In the genomic region with DNA sequence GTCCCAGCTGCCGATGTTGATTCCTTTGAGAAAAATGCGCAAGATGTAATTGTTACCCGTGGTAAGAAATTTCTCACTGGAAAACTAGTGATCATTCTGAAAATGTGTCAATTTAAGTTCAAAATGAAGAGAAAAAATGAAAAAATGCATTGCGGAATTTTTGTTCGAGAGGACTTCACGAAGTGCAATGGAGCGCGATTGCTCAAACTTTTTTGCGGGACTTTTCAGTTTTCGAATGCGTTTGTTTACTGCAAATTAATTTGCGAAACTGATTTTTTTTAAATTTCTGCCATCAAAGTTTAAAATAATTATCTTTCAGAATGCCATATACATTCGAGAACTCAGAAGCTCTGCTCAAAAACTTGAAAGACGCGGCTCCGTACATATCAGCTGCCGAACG, we compare ENCODE assay signal across 7 worm cellular contexts.
A peak's percentile ranks its signal among the peaks of the same experiment; 100 is the strongest.
TF ChIP-seq lines count a peak whose summit lies in the region.

Gene nuaf-1, minus strand, starts transcription at position 98 of the 400 bp plus-strand sequence.
Gene bir-2, plus strand, starts transcription at position 318 of the 400 bp plus-strand sequence.

TF ChIP-seq in whole organism, L1 larva, 84 proteins besides CTCF, POLR2A, EP300 and RAD21 (continues in another document):
- TF ChIP-seq lin-15B (tag; optimal IDR thresholded peaks at IDR 0.05; lab: Kevin White, UChicago) (peak; percentile 75), aha-1 (tag; optimal IDR thresholded peaks at IDR 0.05; lab: Kevin White, UChicago) (no peak), C04F5.9 (tag; optimal IDR thresholded peaks at IDR 0.05; lab: Kevin White, UChicago) (no peak), pax-3 (tag; optimal IDR thresholded peaks at IDR 0.05; lab: Kevin White, UChicago) (peak; percentile 57), ceh-90 (tag; optimal IDR thresholded peaks at IDR 0.05; lab: Kevin White, UChicago) (peak; percentile 39), unc-98 (GFP tag; IDR thresholded peaks at IDR 0.05; lab: Robert Waterston, UW) (no peak), lir-3 (tag; optimal IDR thresholded peaks at IDR 0.05; lab: Kevin White, UChicago; ENCODE audit: poor library complexity) (no peak), efl-3 (GFP tag; optimal IDR thresholded peaks at IDR 0.05; lab: Kevin White, UChicago) (no peak), ztf-4 (tag; optimal IDR thresholded peaks at IDR 0.05; lab: Kevin White, UChicago) (no peak), Y116A8C.19 (tag; optimal IDR thresholded peaks at IDR 0.05; lab: Kevin White, UChicago; ENCODE audit: borderline replicate concordance) (no peak), egl-27 (tag; optimal IDR thresholded peaks at IDR 0.05; lab: Kevin White, UChicago) (no peak), pag-3 (tag; optimal IDR thresholded peaks at IDR 0.05; lab: Kevin White, UChicago; ENCODE audit: borderline replicate concordance, insufficient read depth) (peak; percentile 27)

TF ChIP-seq in whole organism, L2 larva, 48 proteins besides CTCF, POLR2A, EP300 and RAD21 (continues in another document):
- TF ChIP-seq lsy-2 (tag; optimal IDR thresholded peaks at IDR 0.05; lab: Kevin White, UChicago) (peak; percentile 10 to 68), dmd-4 (tag; optimal IDR thresholded peaks at IDR 0.05; lab: Kevin White, UChicago) (no peak), unc-55 (GFP tag; optimal IDR thresholded peaks at IDR 0.05; lab: Kevin White, UChicago) (peak; percentile 78), nhr-129 (tag; optimal IDR thresholded peaks at IDR 0.05; lab: Kevin White, UChicago) (peak; percentile 40), gmeb-1 (tag; optimal IDR thresholded peaks at IDR 0.05; lab: Kevin White, UChicago) (peak; percentile 74), lin-13 (GFP tag; optimal IDR thresholded peaks at IDR 0.05; lab: Kevin White, UChicago) (peak; percentile 28), nhr-21 (tag; optimal IDR thresholded peaks at IDR 0.05; lab: Kevin White, UChicago) (peak; percentile 11), peb-1 (tag; optimal IDR thresholded peaks at IDR 0.05; lab: Kevin White, UChicago) (no peak), sma-9 (GFP tag; optimal IDR thresholded peaks at IDR 0.05; lab: Kevin White, UChicago) (peak; percentile 50), sma-9 (tag; optimal IDR thresholded peaks at IDR 0.05; lab: Kevin White, UChicago) (no peak), sma-3 (GFP tag; optimal IDR thresholded peaks at IDR 0.05; lab: Kevin White, UChicago) (peak; percentile 42), C34F6.9 (tag; optimal IDR thresholded peaks at IDR 0.05; lab: Kevin White, UChicago) (peak; percentile 62)

TF ChIP-seq in whole organism, L3 larva, 47 proteins besides CTCF, POLR2A, EP300 and RAD21 (continues in another document):
- TF ChIP-seq tbx-2 (tag; optimal IDR thresholded peaks at IDR 0.05; lab: Kevin White, UChicago) = no peak
- no peak for TF ChIP-seq ceh-82 (tag; optimal IDR thresholded peaks at IDR 0.05; lab: Kevin White, UChicago)
- TF ChIP-seq sea-2 (GFP tag; optimal IDR thresholded peaks at IDR 0.05; lab: Kevin White, UChicago) = no peak
- no peak for TF ChIP-seq egl-5 (tag; optimal IDR thresholded peaks at IDR 0.05; lab: Kevin White, UChicago)
- no peak for TF ChIP-seq fos-1 (tag; optimal IDR thresholded peaks at IDR 0.05; lab: Kevin White, UChicago)
- no peak for TF ChIP-seq mml-1 (tag; optimal IDR thresholded peaks at IDR 0.05; lab: Kevin White, UChicago)
- no peak for TF ChIP-seq daf-12 (tag; optimal IDR thresholded peaks at IDR 0.05; lab: Kevin White, UChicago)
- TF ChIP-seq unc-62 (GFP tag; optimal IDR thresholded peaks at IDR 0.05; lab: Kevin White, UChicago) = no peak
- TF ChIP-seq aly-2 (tag; optimal IDR thresholded peaks at IDR 0.05; lab: Kevin White, UChicago) = no peak
- no peak for TF ChIP-seq nhr-11 (tag; optimal IDR thresholded peaks at IDR 0.05; lab: Kevin White, UChicago)
- peak; percentile 43 for TF ChIP-seq snpc-4 (tag; optimal IDR thresholded peaks at IDR 0.05; lab: Kevin White, UChicago)
- TF ChIP-seq egl-27 (tag; optimal IDR thresholded peaks at IDR 0.05; lab: Kevin White, UChicago) = no peak
- peak; percentile 91 for TF ChIP-seq lin-15B (tag; optimal IDR thresholded peaks at IDR 0.05; lab: Kevin White, UChicago)
- TF ChIP-seq fkh-10 (GFP tag; optimal IDR thresholded peaks at IDR 0.05; lab: Kevin White, UChicago) = no peak

TF ChIP-seq in whole organism, L4 larva, 104 proteins besides CTCF, POLR2A, EP300 and RAD21 (continues in another document):
- TF ChIP-seq unc-39 (tag; optimal IDR thresholded peaks at IDR 0.05; lab: Kevin White, UChicago) (no peak), Y105C5A.15 (GFP tag; IDR thresholded peaks at IDR 0.05; lab: Robert Waterston, UW) (no peak), daf-16 (GFP tag; optimal IDR thresholded peaks at IDR 0.05; lab: Kevin White, UChicago) (no peak), daf-16 (tag; optimal IDR thresholded peaks at IDR 0.05; lab: Kevin White, UChicago) (peak; percentile 12), nhr-237 (tag; optimal IDR thresholded peaks at IDR 0.05; lab: Kevin White, UChicago) (no peak), unc-62 (GFP tag; optimal IDR thresholded peaks at IDR 0.05 in 1 of 2; lab: Kevin White, UChicago) (no peak), unc-62 (tag; optimal IDR thresholded peaks at IDR 0.05; lab: Kevin White, UChicago) (no peak), aha-1 (tag; lab: Kevin White, UChicago) (peak; percentile 86), T26A8.4 (GFP tag; IDR thresholded peaks at IDR 0.05; lab: Robert Waterston, UW) (no peak), nhr-48 (tag; optimal IDR thresholded peaks at IDR 0.05; lab: Kevin White, UChicago) (no peak), ceh-32 (tag; optimal IDR thresholded peaks at IDR 0.05; lab: Kevin White, UChicago; ENCODE audit: poor library complexity) (no peak), mxl-2 (GFP tag; conservative IDR thresholded peaks at IDR 0.05; lab: Robert Waterston, UW) (no peak), nhr-77 (tag; optimal IDR thresholded peaks at IDR 0.05; lab: Kevin White, UChicago) (no peak), php-3 (GFP tag; IDR thresholded peaks at IDR 0.05; lab: Robert Waterston, UW) (no peak)

TF ChIP-seq in whole organism, late embryonic, 69 proteins besides CTCF, POLR2A, EP300 and RAD21:
- TF ChIP-seq tbx-2 (tag; optimal IDR thresholded peaks at IDR 0.05; lab: Kevin White, UChicago) (no peak), ceh-31 (tag; optimal IDR thresholded peaks at IDR 0.05; lab: Kevin White, UChicago) (peak; percentile 11), ztf-16 (tag; optimal IDR thresholded peaks at IDR 0.05; lab: Kevin White, UChicago) (no peak)

TF ChIP-seq in whole organism, mixed stage, embryonic, 35 proteins besides CTCF, POLR2A, EP300 and RAD21:
- TF ChIP-seq nhr-2 (tag; optimal IDR thresholded peaks at IDR 0.05; lab: Kevin White, UChicago) (peak; percentile 19), lsy-2 (tag; optimal IDR thresholded peaks at IDR 0.05; lab: Kevin White, UChicago) (peak; percentile 49), bed-3 (GFP tag; optimal IDR thresholded peaks at IDR 0.05; lab: Kevin White, UChicago) (no peak), mep-1 (tag; optimal IDR thresholded peaks at IDR 0.05; lab: Kevin White, UChicago) (peak; percentile 27)
TF ChIP-seq in whole organism, mixed stage, embryonic: peak in this region for 3.

TF ChIP-seq in whole organism, young adult, 124 proteins besides CTCF, POLR2A, EP300 and RAD21 (continues in another document):
- TF ChIP-seq lsl-1 (GFP tag; optimal IDR thresholded peaks at IDR 0.05; lab: Kevin White, UChicago) (peak; percentile 41), mel-28 (tag; optimal IDR thresholded peaks at IDR 0.05; lab: Kevin White, UChicago; ENCODE audit: borderline replicate concordance) (no peak), ztf-25 (GFP tag; IDR thresholded peaks at IDR 0.05; lab: Robert Waterston, UW) (no peak), rcor-1 (GFP tag; IDR thresholded peaks at IDR 0.05; lab: Robert Waterston, UW) (peak; percentile 29; the same call in 1 of the 2 replicates), athp-1 (tag; optimal IDR thresholded peaks at IDR 0.05; lab: Kevin White, UChicago) (no peak), Y79H2A.3 (GFP tag; conservative IDR thresholded peaks at IDR 0.05; lab: Robert Waterston, UW) (no peak), F33H1.4 (GFP tag; IDR thresholded peaks at IDR 0.05; lab: Robert Waterston, UW) (no peak), lin-40 (tag; optimal IDR thresholded peaks at IDR 0.05; lab: Kevin White, UChicago) (no peak), rpc-1 (optimal IDR thresholded peaks at IDR 0.05; lab: Kevin White, UChicago) (no peak), rpc-1 (tag; optimal IDR thresholded peaks at IDR 0.05; lab: Kevin White, UChicago) (no peak), nhr-120 (GFP tag; IDR thresholded peaks at IDR 0.05; lab: Robert Waterston, UW) (no peak), ztf-28 (GFP tag; IDR thresholded peaks at IDR 0.05; lab: Robert Waterston, UW) (no peak), ceh-100 (GFP tag; IDR thresholded peaks at IDR 0.05; lab: Robert Waterston, UW) (no peak), unc-62 (GFP tag; optimal IDR thresholded peaks at IDR 0.05; lab: Kevin White, UChicago) (no peak), snpc-1.3 (tag; optimal IDR thresholded peaks at IDR 0.05; lab: Kevin White, UChicago; ENCODE audit: insufficient read depth) (no peak), hmg-1.2 (GFP tag; IDR thresholded peaks at IDR 0.05; lab: Robert Waterston, UW) (0 out of 2 replicates have a peak, but pooled peaks have one; percentile 8), snpc-4 (GFP tag; optimal IDR thresholded peaks at IDR 0.05; lab: Kevin White, UChicago) (no peak), snpc-4 (tag; optimal IDR thresholded peaks at IDR 0.05; lab: Kevin White, UChicago) (peak in 2 of 4 experiments; percentile 17 to 40), mes-4 (tag; optimal IDR thresholded peaks at IDR 0.05; lab: Kevin White, UChicago) (no peak), F10E7.11 (tag; optimal IDR thresholded peaks at IDR 0.05; lab: Kevin White, UChicago) (no peak), ztf-26 (tag; optimal IDR thresholded peaks at IDR 0.05; lab: Kevin White, UChicago) (no peak), tbp1 (GFP tag; optimal IDR thresholded peaks at IDR 0.05; lab: Kevin White, UChicago) (no peak), rec-8 (tag; optimal IDR thresholded peaks at IDR 0.05; lab: Kevin White, UChicago) (no peak), nfya-1 (tag; optimal IDR thresholded peaks at IDR 0.05; lab: Kevin White, UChicago; ENCODE audit: borderline replicate concordance, insufficient read depth) (no peak), sea-2 (GFP tag; IDR thresholded peaks at IDR 0.05; lab: Robert Waterston, UW) (no peak), ama-1 (optimal IDR thresholded peaks at IDR 0.05; lab: Kevin White, UChicago) (no peak), ama-1 (GFP tag; optimal IDR thresholded peaks at IDR 0.05; lab: Kevin White, UChicago) (no peak), dpff-1 (tag; optimal IDR thresholded peaks at IDR 0.05; lab: Kevin White, UChicago) (no peak), sptf-2 (GFP tag; optimal IDR thresholded peaks at IDR 0.05; lab: Kevin White, UChicago) (no peak), F55B11.4 (tag; optimal IDR thresholded peaks at IDR 0.05; lab: Kevin White, UChicago; ENCODE audit: borderline replicate concordance, insufficient read depth) (no peak), F37B4.10 (GFP tag; IDR thresholded peaks at IDR 0.05; lab: Robert Waterston, UW) (no peak), die-1 (tag; optimal IDR thresholded peaks at IDR 0.05; lab: Kevin White, UChicago) (no peak), ets-4 (GFP tag; optimal IDR thresholded peaks at IDR 0.05; lab: Kevin White, UChicago) (no peak), hlh-26 (GFP tag; conservative IDR thresholded peaks at IDR 0.05; lab: Robert Waterston, UW) (no peak)
